Worm (Caenorhabditis elegans): Measurements from ENCODE around the gene F38H4.4.
A peak's percentile ranks its signal among the peaks of the same experiment; 100 is the strongest.

The F38H4.4 gene

DNA sequence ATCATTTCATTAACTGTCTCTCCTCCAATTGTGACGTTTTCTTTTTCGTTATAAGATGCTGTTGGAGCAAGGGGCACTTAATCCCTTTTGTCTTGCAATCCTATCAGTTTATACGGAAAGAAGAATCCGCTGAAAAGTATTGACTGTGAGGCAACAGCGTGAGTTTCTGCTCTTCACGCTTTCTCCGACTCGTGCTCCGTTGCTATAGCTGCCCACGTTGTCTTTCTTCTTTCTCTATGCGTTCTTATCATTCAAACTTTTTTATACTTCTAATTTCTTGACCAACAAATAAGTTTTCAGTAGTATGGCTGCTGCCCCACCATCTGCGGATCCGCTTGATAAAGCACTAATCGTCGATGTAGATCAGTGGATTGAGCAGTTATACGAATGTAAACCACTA, 10.1 kb downstream of the F38H4.4 start, which contains the start of gene let-92:
Gene let-92, plus strand, starts transcription at position 301 of the 400 bp plus-strand sequence.
- TF ChIP-seq nfya-1 (tag; optimal IDR thresholded peaks at IDR 0.05): no peak
- no peak for TF ChIP-seq odd-2 (tag; optimal IDR thresholded peaks at IDR 0.05)
- TF ChIP-seq ceh-2 (tag; optimal IDR thresholded peaks at IDR 0.05): no peak
- no peak for TF ChIP-seq che-1 (tag; optimal IDR thresholded peaks at IDR 0.05)
- no peak for TF ChIP-seq unc-86 (tag; optimal IDR thresholded peaks at IDR 0.05)
- no peak for TF ChIP-seq ama-1 (optimal IDR thresholded peaks at IDR 0.05)
- no peak for TF ChIP-seq sox-4 (tag; optimal IDR thresholded peaks at IDR 0.05)
- TF ChIP-seq ceh-48 (tag; optimal IDR thresholded peaks at IDR 0.05): no peak
- TF ChIP-seq Y22D7AL.16 (tag; optimal IDR thresholded peaks at IDR 0.05): no peak
- no peak for TF ChIP-seq unc-42 (tag; optimal IDR thresholded peaks at IDR 0.05)
- no peak for TF ChIP-seq gmeb-2 (tag; optimal IDR thresholded peaks at IDR 0.05)
- no peak for TF ChIP-seq npax-4 (tag; optimal IDR thresholded peaks at IDR 0.05)
- no peak for TF ChIP-seq eyg-1 (tag; optimal IDR thresholded peaks at IDR 0.05)
- no peak for TF ChIP-seq ceh-18 (tag; optimal IDR thresholded peaks at IDR 0.05)

DNA sequence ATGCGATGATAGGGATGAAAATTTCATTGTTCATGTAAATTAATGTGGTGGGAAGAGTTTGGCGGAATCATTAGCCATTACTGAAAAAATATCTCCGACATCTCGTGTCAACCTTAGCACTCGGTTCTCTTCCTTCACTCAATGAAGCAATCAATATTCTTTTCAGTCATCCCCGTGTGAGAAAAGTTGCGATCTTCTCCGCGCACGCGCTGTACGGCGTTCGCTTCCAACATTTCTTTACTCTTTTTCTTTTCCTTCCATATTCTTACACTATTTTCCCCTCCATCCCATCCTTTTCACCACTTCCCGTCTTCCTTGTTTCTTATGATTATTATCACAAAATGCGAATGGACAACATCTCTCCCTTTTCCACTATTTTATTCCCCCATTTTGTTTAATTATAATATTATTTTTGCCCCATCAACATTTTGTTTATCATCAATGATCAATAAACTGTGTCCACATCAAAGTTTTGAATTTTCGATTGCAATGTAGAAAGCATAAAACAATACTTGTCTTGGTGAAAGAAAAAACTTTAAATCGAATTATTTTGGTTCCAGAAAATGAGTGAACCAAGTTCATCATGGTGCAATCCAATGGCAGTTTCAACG, 12.0 kb downstream of the F38H4.4 start, which contains the start of gene mob-1:
Gene mob-1, plus strand, starts transcription at position 561 of the 611 bp plus-strand sequence.
- no peak for TF ChIP-seq hlh-30 (tag; optimal IDR thresholded peaks at IDR 0.05; ENCODE audit: insufficient read depth)
- no peak for TF ChIP-seq pqm-1 (tag; optimal IDR thresholded peaks at IDR 0.05)
- no peak for TF ChIP-seq nhr-11 (tag; optimal IDR thresholded peaks at IDR 0.05)
- no peak for TF ChIP-seq lin-11 (tag; optimal IDR thresholded peaks at IDR 0.05)
- TF ChIP-seq hlh-8 (tag; optimal IDR thresholded peaks at IDR 0.05): no peak
- TF ChIP-seq ceh-24 (tag; optimal IDR thresholded peaks at IDR 0.05): no peak
- no peak for TF ChIP-seq T23F11.4 (GFP tag; optimal IDR thresholded peaks at IDR 0.05)
- no peak for TF ChIP-seq nfya-1 (tag; optimal IDR thresholded peaks at IDR 0.05)

- TF ChIP-seq pha-4 (tag; optimal IDR thresholded peaks at IDR 0.05) (no peak), unc-3 (GFP tag; conservative IDR thresholded peaks at IDR 0.05) (no peak), unc-3 (tag; optimal IDR thresholded peaks at IDR 0.05) (no peak), gmeb-2 (tag; optimal IDR thresholded peaks at IDR 0.05) (no peak), eyg-1 (tag; optimal IDR thresholded peaks at IDR 0.05) (no peak), ceh-2 (tag; optimal IDR thresholded peaks at IDR 0.05) (no peak), tbx-7 (tag; optimal IDR thresholded peaks at IDR 0.05) (no peak), dve-1 (tag; optimal IDR thresholded peaks at IDR 0.05) (no peak), K09A11.1 (tag; optimal IDR thresholded peaks at IDR 0.05; ENCODE audit: insufficient read depth) (no peak), rnt-1 (tag; optimal IDR thresholded peaks at IDR 0.05) (no peak), ceh-18 (tag; optimal IDR thresholded peaks at IDR 0.05) (no peak)
Measured at ce11 chrIV:11863428-11863827, 15.4 kb downstream of the F38H4.4 start.

- no peak for TF ChIP-seq ets-4 (tag; optimal IDR thresholded peaks at IDR 0.05)
Measured at ce11 chrIV:11864226-11864625, 16.2 kb downstream of the F38H4.4 start, which contains the start of gene trpa-1. Gene trpa-1 (plus strand): TSS chrIV:11864526.

DNA sequence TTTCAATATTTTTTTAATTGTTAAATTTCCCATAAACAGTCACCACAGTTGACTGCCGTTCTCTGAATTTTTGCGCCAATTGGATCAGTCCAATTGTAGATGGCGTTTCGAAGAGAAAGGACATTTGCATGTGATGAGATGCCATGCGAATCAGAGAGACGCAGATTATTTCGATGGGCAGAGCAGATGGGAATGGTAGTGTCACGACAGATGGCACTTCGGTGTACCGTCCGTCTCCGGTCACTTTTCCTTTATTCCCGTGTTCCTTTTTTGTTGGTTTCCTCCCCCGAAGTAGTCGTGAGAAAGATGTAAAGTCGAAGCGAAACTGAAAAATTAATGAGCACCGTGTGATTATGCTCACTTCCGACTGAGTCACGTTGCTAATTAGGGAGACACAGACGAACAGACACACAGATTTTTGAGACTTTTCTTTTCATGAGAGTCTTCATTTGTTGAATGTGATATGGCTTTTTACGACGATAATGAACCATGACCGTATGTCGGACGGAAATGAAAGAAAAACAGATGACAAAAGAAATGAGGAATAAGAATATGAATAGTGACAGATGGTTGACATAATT, 19.7 kb downstream of the F38H4.4 start:
- TF ChIP-seq unc-42 (tag; optimal IDR thresholded peaks at IDR 0.05) (peak; percentile 3), nfya-1 (tag; optimal IDR thresholded peaks at IDR 0.05) (peak; percentile 20), ceh-48 (tag; optimal IDR thresholded peaks at IDR 0.05) (no peak), hlh-30 (tag; optimal IDR thresholded peaks at IDR 0.05; ENCODE audit: insufficient read depth) (peak; percentile 13), ttx-3 (tag; optimal IDR thresholded peaks at IDR 0.05) (peak; percentile 64), pat-9 (tag; optimal IDR thresholded peaks at IDR 0.05) (no peak), ceh-31 (tag; optimal IDR thresholded peaks at IDR 0.05) (peak; percentile 37)

All from whole organism, late embryonic.